Worm (Caenorhabditis elegans) whole organism, L4 larva: ENCODE data around the gene M02B1.3.

Experiments used
- F37D6.2 ChIP-seq: sonication (generic microtip); optimal IDR thresholded peaks from 2 replicates; lab custom pipeline; 2016; ENCODE audit warnings: mild to moderate bottlenecking, missing genetic modification characterization, missing compliant biosample characterization
- F44E2.7 ChIP-seq: fragments of 200-800 bp; sonication (Bioruptor generic); IDR thresholded peaks from 2 replicates; pipeline ENCODE4 v2.1.2; 2022; ENCODE audit warnings: missing genetic modification characterization, missing compliant biosample characterization
- R02D3.7 ChIP-seq: fragments of 150-350 bp; sonication (generic microtip); optimal IDR thresholded peaks from 3 replicates; lab custom pipeline; 2014; ENCODE audit warnings: missing biosample characterization, missing genetic modification characterization
- T20F7.1 ChIP-seq: fragments of 200-800 bp; sonication (Bioruptor generic); optimal IDR thresholded peaks from 2 replicates; lab custom pipeline; 2018; ENCODE audit warnings: mild to moderate bottlenecking, missing genetic modification characterization, missing compliant biosample characterization
- T26A8.4 ChIP-seq: fragments of 200-800 bp; sonication (Bioruptor generic); IDR thresholded peaks from 2 replicates; pipeline ENCODE4 v1.3.6; 2022; ENCODE audit warnings: missing genetic modification characterization, missing compliant biosample characterization
- Y48G9A.11 ChIP-seq: fragments of 200-800 bp; sonication (Bioruptor generic); IDR thresholded peaks from 2 replicates; pipeline ENCODE4 v1.3.6; 2022; ENCODE audit warnings: missing genetic modification reagents, missing genetic modification characterization, missing compliant biosample characterization
- Y75B8A.6 ChIP-seq: fragments of 200-800 bp; sonication (Bioruptor generic); IDR thresholded peaks from 2 replicates; pipeline ENCODE4 v1.3.6; 2022; ENCODE audit warnings: missing genetic modification reagents, missing genetic modification characterization, missing compliant biosample characterization
- ama-1 ChIP-seq: fragments of 150-350 bp; optimal IDR thresholded peaks from 2 replicates; lab custom pipeline; 2014; ENCODE audit warnings: inconsistent platforms, mixed read lengths
- ceh-20 ChIP-seq: fragments of 200-800 bp; sonication (Bioruptor generic); IDR thresholded peaks from 2 replicates; pipeline ENCODE4 v1.3.6; 2022; ENCODE audit warnings: missing genetic modification reagents, missing genetic modification characterization, missing compliant biosample characterization
- ceh-28 ChIP-seq: fragments of 150-350 bp; optimal IDR thresholded peaks from 2 replicates; lab custom pipeline; 2014; ENCODE audit warnings: missing biosample characterization, missing genetic modification reagents, missing genetic modification characterization
- ceh-32 ChIP-seq: sonication (generic microtip); optimal IDR thresholded peaks from 2 replicates; lab custom pipeline; 2016; ENCODE audit warnings: mild to moderate bottlenecking, missing genetic modification characterization, missing compliant biosample characterization; ENCODE audit not compliant: poor library complexity
- ceh-82 ChIP-seq: sonication (generic microtip); optimal IDR thresholded peaks from 2 replicates; lab custom pipeline; 2017; ENCODE audit warnings: missing biosample characterization, missing genetic modification characterization
- cey-2 ChIP-seq: sonication (generic microtip); optimal IDR thresholded peaks from 3 replicates; lab custom pipeline; 2017; ENCODE audit warnings: missing genetic modification characterization, mild to moderate bottlenecking, missing compliant biosample characterization, antibody characterized with exemption, borderline replicate concordance; ENCODE audit not compliant: insufficient read depth
- ctbp-1 ChIP-seq: fragments of 200-800 bp; sonication (Bioruptor generic); IDR thresholded peaks from 2 replicates; pipeline ENCODE4 v1.3.6; 2022; ENCODE audit warnings: missing genetic modification reagents, missing genetic modification characterization, missing compliant biosample characterization
- daf-12 ChIP-seq: fragments of 150-350 bp; optimal IDR thresholded peaks from 2 replicates; lab custom pipeline; 2014; ENCODE audit warnings: missing biosample characterization, missing genetic modification reagents, missing genetic modification characterization
- daf-16 ChIP-seq, 3 experiments: sonication (generic microtip); optimal IDR thresholded peaks; 2 replicates each; lab custom pipeline; 2016 to 2017; ENCODE audit warnings: missing genetic modification characterization in 3 of 3, missing genetic modification reagents in 3 of 3, mild to moderate bottlenecking in 2 of 3, missing compliant biosample characterization in 2 of 3, missing biosample characterization in 1 of 3, moderate library complexity in 1 of 3
- dmd-6 ChIP-seq: fragments of 200-800 bp; sonication (Bioruptor generic); IDR thresholded peaks from 2 replicates; pipeline ENCODE4 v1.3.6; 2022; ENCODE audit warnings: missing genetic modification reagents, missing genetic modification characterization, missing compliant biosample characterization
- dpl-1 ChIP-seq: fragments of 150-350 bp; optimal IDR thresholded peaks from 2 replicates; lab custom pipeline; 2014; ENCODE audit warnings: missing biosample characterization, missing genetic modification reagents, missing genetic modification characterization
- duxl-1 ChIP-seq: sonication (generic microtip); optimal IDR thresholded peaks from 2 replicates; lab custom pipeline; 2016; ENCODE audit warnings: mild to moderate bottlenecking, missing genetic modification characterization, moderate library complexity, missing compliant biosample characterization; ENCODE audit not compliant: poor library complexity
- egl-43 ChIP-seq: fragments of 200-800 bp; sonication (Bioruptor generic); IDR thresholded peaks from 2 replicates; pipeline ENCODE4 v1.3.6; 2022; ENCODE audit warnings: missing genetic modification reagents, missing genetic modification characterization, missing compliant biosample characterization
- fkh-10 ChIP-seq: fragments of 150-350 bp; optimal IDR thresholded peaks from 2 replicates; lab custom pipeline; 2014; ENCODE audit warnings: missing biosample characterization, missing genetic modification reagents, missing genetic modification characterization
- fos-1 ChIP-seq: fragments of 150-350 bp; optimal IDR thresholded peaks from 2 replicates; lab custom pipeline; 2014; ENCODE audit warnings: missing biosample characterization, missing genetic modification characterization
- hlh-11 ChIP-seq: fragments of 200-800 bp; sonication (Bioruptor generic); optimal IDR thresholded peaks from 2 replicates; lab custom pipeline; 2018; ENCODE audit warnings: mild to moderate bottlenecking, missing genetic modification characterization, missing compliant biosample characterization
- hlh-30 ChIP-seq: sonication (generic microtip); optimal IDR thresholded peaks from 2 replicates; lab custom pipeline; 2017; ENCODE audit warnings: antibody characterized with exemption, mild to moderate bottlenecking, missing genetic modification characterization, missing compliant biosample characterization; ENCODE audit not compliant: insufficient read depth
- lin-29 ChIP-seq: fragments of 200-800 bp; sonication (Bioruptor generic); IDR thresholded peaks from 2 replicates; pipeline ENCODE4 v1.3.6; 2022; ENCODE audit warnings: missing genetic modification reagents, missing genetic modification characterization, missing compliant biosample characterization
- lin-39 ChIP-seq: fragments of 150-350 bp; optimal IDR thresholded peaks from 2 replicates; lab custom pipeline; 2014; ENCODE audit warnings: missing biosample characterization, missing genetic modification reagents, missing genetic modification characterization
- lsy-2 ChIP-seq, 2 experiments: fragments of 150-350 bp in 1 of 2; sonication (generic microtip) in 1 of 2; optimal IDR thresholded peaks; 2 replicates each; lab custom pipeline; 2014 to 2017; ENCODE audit warnings: missing biosample characterization in 2 of 2, missing genetic modification characterization in 2 of 2
- madf-9 ChIP-seq: fragments of 200-800 bp; sonication (Bioruptor generic); conservative IDR thresholded peaks from 2 replicates; pipeline ENCODE4 v1.3.6; 2022; ENCODE audit warnings: missing genetic modification reagents, missing genetic modification characterization, missing compliant biosample characterization
- mdl-1 ChIP-seq, 2 experiments: fragments of 150-350 bp in 1 of 2; sonication (generic microtip) in 1 of 2; optimal IDR thresholded peaks; 2 replicates each; lab custom pipeline; 2014 to 2017; ENCODE audit warnings: missing biosample characterization in 2 of 2, missing genetic modification characterization in 2 of 2
- mes-2 ChIP-seq: sonication (generic microtip); optimal IDR thresholded peaks from 2 replicates; lab custom pipeline; 2016; ENCODE audit warnings: missing genotype, mild to moderate bottlenecking, missing genetic modification characterization, missing compliant biosample characterization; ENCODE audit not compliant: poor library complexity, severe bottlenecking
- mxl-3 ChIP-seq: fragments of 200-800 bp; sonication (Bioruptor generic); optimal IDR thresholded peaks from 2 replicates; lab custom pipeline; 2018; ENCODE audit warnings: mild to moderate bottlenecking, missing genetic modification characterization, missing compliant biosample characterization
- nhr-10 ChIP-seq: fragments of 150-350 bp; optimal IDR thresholded peaks from 2 replicates; lab custom pipeline; 2014; ENCODE audit warnings: missing biosample characterization, missing genetic modification characterization
- nhr-102 ChIP-seq: sonication (generic microtip); optimal IDR thresholded peaks from 2 replicates; lab custom pipeline; 2016; ENCODE audit warnings: mild to moderate bottlenecking, missing genetic modification characterization, moderate library complexity, missing compliant biosample characterization
- nhr-237 ChIP-seq: sonication (generic microtip); optimal IDR thresholded peaks from 2 replicates; lab custom pipeline; 2017; ENCODE audit warnings: missing biosample characterization, missing genetic modification characterization
- nhr-28 ChIP-seq: fragments of 150-350 bp; optimal IDR thresholded peaks from 2 replicates; lab custom pipeline; 2014; ENCODE audit warnings: missing biosample characterization, missing genetic modification characterization
- php-3 ChIP-seq: fragments of 200-800 bp; sonication (Bioruptor generic); IDR thresholded peaks from 2 replicates; pipeline ENCODE4 v1.3.6; 2022; ENCODE audit warnings: missing genetic modification reagents, missing genetic modification characterization, missing compliant biosample characterization
- pqm-1 ChIP-seq: sonication (generic microtip); optimal IDR thresholded peaks from 2 replicates; lab custom pipeline; 2017; ENCODE audit warnings: missing biosample characterization, missing genetic modification characterization
- rbr-2 ChIP-seq: sonication (generic microtip); optimal IDR thresholded peaks from 2 replicates; lab custom pipeline; 2016; ENCODE audit warnings: missing genotype, missing genetic modification characterization, missing compliant biosample characterization
- snpc-4 ChIP-seq: fragments of 150-350 bp; optimal IDR thresholded peaks from 2 replicates; lab custom pipeline; 2014; ENCODE audit warnings: missing biosample characterization, missing genetic modification characterization
- spr-1 ChIP-seq: sonication (generic microtip); optimal IDR thresholded peaks from 2 replicates; lab custom pipeline; 2016; ENCODE audit warnings: mild to moderate bottlenecking, missing genetic modification characterization, missing compliant biosample characterization
- tag-97 ChIP-seq: fragments of 200-800 bp; sonication (Bioruptor generic); IDR thresholded peaks from 2 replicates; pipeline ENCODE4 v1.3.6; 2022; ENCODE audit warnings: missing genetic modification characterization, missing compliant biosample characterization
- tra-1 ChIP-seq: fragments of 200-800 bp; sonication (Bioruptor generic); IDR thresholded peaks from 2 replicates; pipeline ENCODE4 v1.3.6; 2022; ENCODE audit warnings: missing genetic modification reagents, missing genetic modification characterization, missing compliant biosample characterization
- unc-39 ChIP-seq: sonication (generic microtip); optimal IDR thresholded peaks from 2 replicates; lab custom pipeline; 2017; ENCODE audit warnings: missing biosample characterization, missing genetic modification characterization
- vab-7 ChIP-seq: fragments of 200-800 bp; sonication (Bioruptor generic); IDR thresholded peaks from 2 replicates; pipeline ENCODE4 v1.3.6; 2022; ENCODE audit warnings: missing genetic modification reagents, missing genetic modification characterization, missing compliant biosample characterization
- zip-2 ChIP-seq: fragments of 150-350 bp; optimal IDR thresholded peaks from 2 replicates; lab custom pipeline; 2014; ENCODE audit warnings: missing biosample characterization, missing genetic modification characterization
- ztf-11 ChIP-seq: fragments of 150-350 bp; optimal IDR thresholded peaks from 2 replicates; lab custom pipeline; 2014; ENCODE audit warnings: missing biosample characterization, missing genetic modification characterization

The M02B1.3 gene

DNA sequence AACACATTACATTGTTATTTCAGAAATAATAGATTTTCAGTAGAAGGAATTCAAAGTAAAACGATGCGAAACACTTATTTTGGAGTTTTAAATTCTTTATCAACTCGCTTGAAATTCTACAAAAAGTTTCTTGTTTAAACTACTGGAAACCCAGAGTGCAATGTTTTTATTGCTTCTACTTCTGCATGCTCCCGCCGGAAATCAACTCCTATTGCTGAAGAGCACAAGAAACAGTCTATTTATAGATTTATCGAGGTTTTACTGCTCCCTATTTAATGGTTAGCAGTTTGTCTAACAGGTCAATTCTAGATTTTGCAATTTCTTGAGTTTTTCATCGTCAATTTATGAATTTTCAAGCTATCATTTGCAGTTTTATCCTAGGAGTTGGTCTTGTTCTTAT, 43.8 kb upstream of the M02B1.3 start, which contains the start of gene F07C6.6:
TSS of gene F07C6.6 (plus strand) at position 301 of the 400 bp plus-strand sequence.
- TF ChIP-seq egl-43 (GFP tag; lab: Robert Waterston, UW) (no peak), lin-29 (no peak), ztf-11 (tag; lab: Kevin White, UChicago) (no peak), T20F7.1 (no peak), F37D6.2 (no peak), duxl-1 (no peak), spr-1 (tag; lab: Kevin White, UChicago) (no peak), rbr-2 (tag; lab: Kevin White, UChicago) (no peak), hlh-30 (tag; lab: Kevin White, UChicago) (no peak), ama-1 (no peak), mdl-1 (tag; optimal IDR thresholded peaks at IDR 0.05; lab: Kevin White, UChicago) (no peak), nhr-237 (tag; lab: Kevin White, UChicago) (no peak), ceh-28 (tag; lab: Kevin White, UChicago) (no peak), unc-39 (tag; lab: Kevin White, UChicago) (no peak), R02D3.7 (tag; lab: Kevin White, UChicago) (no peak)
- TF ChIP-seq, all 104 proteins: peak for 0

ce11 chrIV:12793621-12794020, 42.7 kb upstream of the M02B1.3 start, which contains the start of gene pin-2:
pin-2 (plus strand) TSS chrIV:12793847.
- TF ChIP-seq pqm-1 (tag; lab: Kevin White, UChicago) (peak; percentile 26), rbr-2 (tag; lab: Kevin White, UChicago) (no peak), nhr-28 (tag; lab: Kevin White, UChicago) (peak; percentile 54), daf-16 (GFP tag; optimal IDR thresholded peaks at IDR 0.05; lab: Kevin White, UChicago) (no peak), daf-16 (tag; optimal IDR thresholded peaks at IDR 0.05; lab: Kevin White, UChicago) (peak; percentile 1), F44E2.7 (GFP tag; lab: Robert Waterston, UW) (no peak), nhr-102 (no peak)

DNA sequence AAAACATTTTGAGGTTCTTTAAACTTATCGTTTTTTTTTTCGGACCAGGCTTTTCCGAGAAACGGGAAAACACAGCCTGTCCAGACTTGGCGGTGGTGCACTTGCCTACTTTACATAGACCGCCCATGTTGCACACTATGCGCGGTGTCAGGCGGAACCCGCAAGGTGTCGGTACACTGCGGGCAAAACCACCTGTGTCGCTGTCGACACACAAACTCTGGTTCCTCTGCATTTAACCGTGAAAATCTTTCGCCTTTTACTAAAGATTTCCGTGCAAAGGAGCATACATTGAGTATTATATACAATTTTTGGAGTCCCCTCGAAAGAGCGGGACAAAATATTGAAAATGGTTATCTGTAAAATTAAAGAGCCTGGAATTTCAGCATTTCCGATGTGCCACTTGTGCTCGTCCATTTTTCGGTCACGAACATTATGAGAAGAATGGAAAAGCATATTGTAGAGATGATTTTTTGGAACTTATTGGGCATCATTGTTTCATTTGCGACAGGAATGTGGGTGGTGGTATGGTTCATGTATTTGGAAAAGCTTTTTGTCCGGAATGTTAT, 40.9 kb upstream of the M02B1.3 start:
- TF ChIP-seq snpc-4 (tag; lab: Kevin White, UChicago), result peak; percentile 50
- TF ChIP-seq daf-12 (tag; lab: Kevin White, UChicago), result no peak
- TF ChIP-seq fkh-10 (GFP tag; lab: Kevin White, UChicago), result no peak
- TF ChIP-seq tra-1 (GFP tag; lab: Robert Waterston, UW), result no peak
- TF ChIP-seq vab-7, result no peak
- no peak for TF ChIP-seq ceh-82 (tag; lab: Kevin White, UChicago)
- TF ChIP-seq hlh-11 (tag; lab: Kevin White, UChicago), result no peak
- TF ChIP-seq mxl-3, result no peak
- TF ChIP-seq hlh-30 (tag; lab: Kevin White, UChicago), result no peak
- TF ChIP-seq T26A8.4, result peak; percentile 61
- no peak for TF ChIP-seq zip-2 (tag; lab: Kevin White, UChicago)
- TF ChIP-seq ceh-28 (tag; lab: Kevin White, UChicago), result no peak
- no peak for TF ChIP-seq cey-2 (tag; lab: Kevin White, UChicago)
- no peak for TF ChIP-seq Y75B8A.6 (GFP tag; lab: Robert Waterston, UW)
- TF ChIP-seq tag-97 (GFP tag; lab: Robert Waterston, UW), result no peak
- no peak for TF ChIP-seq F37D6.2
- no peak for TF ChIP-seq fos-1 (tag; lab: Kevin White, UChicago)
- TF ChIP-seq Y48G9A.11 (GFP tag; lab: Robert Waterston, UW), result peak; percentile 77
- TF ChIP-seq lsy-2 (tag; optimal IDR thresholded peaks at IDR 0.05; lab: Kevin White, UChicago), result no peak
- TF ChIP-seq R02D3.7 (tag; lab: Kevin White, UChicago), result no peak
- TF ChIP-seq ctbp-1 (GFP tag; lab: Robert Waterston, UW), result no peak
- TF ChIP-seq mdl-1 (tag; optimal IDR thresholded peaks at IDR 0.05; lab: Kevin White, UChicago), result no peak
- no peak for TF ChIP-seq madf-9 (GFP tag; lab: Robert Waterston, UW)
- no peak for TF ChIP-seq ceh-20
- no peak for TF ChIP-seq ceh-32 (tag; lab: Kevin White, UChicago)
- TF ChIP-seq nhr-10 (tag; lab: Kevin White, UChicago), result no peak
- TF ChIP-seq mes-2 (tag; lab: Kevin White, UChicago), result no peak
- TF ChIP-seq lin-39 (tag; lab: Kevin White, UChicago), result no peak
- no peak for TF ChIP-seq dmd-6 (GFP tag; lab: Robert Waterston, UW)
- TF ChIP-seq T20F7.1, result no peak
- peak; percentile 55; the same call in 1 of the 2 replicates for TF ChIP-seq php-3 (GFP tag; lab: Robert Waterston, UW)
- TF ChIP-seq dpl-1 (GFP tag; lab: Kevin White, UChicago), result no peak
- TF ChIP-seq pqm-1 (tag; lab: Kevin White, UChicago), result no peak
